Worm (Caenorhabditis elegans) whole organism, L1 larva: ENCODE results near the gene asp-5.

Experiments used
- C04F5.9 ChIP-seq: sonication (generic microtip); optimal IDR thresholded peaks from 2 replicates; lab custom pipeline; 2016; ENCODE audit warnings: missing genetic modification characterization, missing compliant biosample characterization
- C34B4.2 ChIP-seq: sonication (generic microtip); optimal IDR thresholded peaks from 2 replicates; lab custom pipeline; 2017; ENCODE audit warnings: mild to moderate bottlenecking, missing genetic modification characterization, missing compliant biosample characterization
- alr-1 ChIP-seq: fragments of 200-800 bp; sonication (Bioruptor generic); optimal IDR thresholded peaks from 2 replicates; lab custom pipeline; 2018; ENCODE audit warnings: borderline replicate concordance, mild to moderate bottlenecking, missing genetic modification characterization, missing compliant biosample characterization
- blmp-1 ChIP-seq: fragments of 150-350 bp; optimal IDR thresholded peaks from 2 replicates; lab custom pipeline; 2014; ENCODE audit warnings: missing biosample characterization, missing genetic modification characterization
- ceh-88 ChIP-seq: fragments of 200-800 bp; sonication (Bioruptor generic); IDR thresholded peaks from 2 replicates; pipeline ENCODE4 v1.3.6; 2022; ENCODE audit warnings: missing genetic modification characterization, missing compliant biosample characterization
- ceh-90 ChIP-seq: sonication (generic microtip); optimal IDR thresholded peaks from 2 replicates; lab custom pipeline; 2016; ENCODE audit warnings: missing genetic modification characterization, missing compliant biosample characterization
- dsc-1 ChIP-seq: sonication (generic microtip); optimal IDR thresholded peaks from 2 replicates; lab custom pipeline; 2016; ENCODE audit warnings: mild to moderate bottlenecking, missing genetic modification characterization, missing compliant biosample characterization
- efl-1 ChIP-seq, 4 experiments: fragments of 150-350 bp; optimal IDR thresholded peaks in 3 of 4; peaks in 1 of 4; 1 replicate in 1 of 4; 2 replicates in 3 of 4; lab custom pipeline; 2014; ENCODE audit warnings: missing biosample characterization in 2 of 4, missing genetic modification characterization in 2 of 4, missing genetic modification reagents in 2 of 4
- elt-2 ChIP-seq: sonication (generic microtip); optimal IDR thresholded peaks from 2 replicates; lab custom pipeline; 2016; ENCODE audit warnings: missing genetic modification characterization, mild to moderate bottlenecking, inconsistent platforms, missing compliant biosample characterization, missing genetic modification reagents
- fkh-8 ChIP-seq: sonication (generic microtip); optimal IDR thresholded peaks from 2 replicates; lab custom pipeline; 2016; ENCODE audit warnings: mild to moderate bottlenecking, missing genetic modification characterization, missing compliant biosample characterization
- grh-1 ChIP-seq: fragments of 200-800 bp; sonication (Bioruptor generic); IDR thresholded peaks from 2 replicates; pipeline ENCODE4 v1.3.6; 2022; ENCODE audit warnings: missing genetic modification reagents, missing genetic modification characterization, missing compliant biosample characterization
- jun-1 ChIP-seq: fragments of 150-350 bp; optimal IDR thresholded peaks from 2 replicates; lab custom pipeline; 2014; ENCODE audit warnings: missing biosample characterization, missing genetic modification reagents, missing genetic modification characterization
- lin-14 ChIP-seq: fragments of 200-800 bp; sonication (Bioruptor generic); optimal IDR thresholded peaks from 2 replicates; lab custom pipeline; 2018; ENCODE audit warnings: mild to moderate bottlenecking, missing genetic modification characterization, moderate library complexity, missing compliant biosample characterization
- lin-35 ChIP-seq, 2 experiments: fragments of 150-350 bp; optimal IDR thresholded peaks; 2 replicates each; lab custom pipeline; 2014; ENCODE audit warnings: missing biosample characterization in 2 of 2, missing genetic modification characterization in 2 of 2, missing genetic modification reagents in 2 of 2
- lin-39 ChIP-seq: fragments of 150-350 bp; optimal IDR thresholded peaks from 2 replicates; lab custom pipeline; 2014; ENCODE audit warnings: missing biosample characterization, missing genetic modification reagents, missing genetic modification characterization
- lsy-2 ChIP-seq, 2 experiments: fragments of 150-350 bp; optimal IDR thresholded peaks; 2 replicates each; lab custom pipeline; 2014; ENCODE audit warnings: missing biosample characterization in 2 of 2, missing genetic modification characterization in 2 of 2
- mab-9 ChIP-seq: fragments of 200-800 bp; sonication (Bioruptor generic); IDR thresholded peaks from 2 replicates; pipeline ENCODE4 v1.3.6; 2022; ENCODE audit warnings: missing genetic modification reagents, missing genetic modification characterization, missing compliant biosample characterization
- mdl-1 ChIP-seq, 2 experiments: fragments of 150-350 bp; optimal IDR thresholded peaks; 2 replicates each; lab custom pipeline; 2014 to 2017; ENCODE audit warnings: missing biosample characterization in 2 of 2, missing genetic modification characterization in 2 of 2, inconsistent platforms in 1 of 2
- nhr-11 ChIP-seq: fragments of 150-350 bp; optimal IDR thresholded peaks from 2 replicates; lab custom pipeline; 2014; ENCODE audit warnings: missing biosample characterization, missing genetic modification characterization
- nhr-19 ChIP-seq: fragments of 200-800 bp; sonication (Bioruptor generic); conservative IDR thresholded peaks from 2 replicates; pipeline ENCODE4 v1.3.6; 2022; ENCODE audit warnings: missing genetic modification characterization, missing compliant biosample characterization
- nhr-20 ChIP-seq: sonication (generic microtip); optimal IDR thresholded peaks from 2 replicates; lab custom pipeline; 2016; ENCODE audit warnings: mild to moderate bottlenecking, missing genetic modification characterization, missing compliant biosample characterization
- nhr-47 ChIP-seq: sonication (generic microtip); optimal IDR thresholded peaks from 2 replicates; lab custom pipeline; 2016; ENCODE audit warnings: mild to moderate bottlenecking, missing genetic modification characterization, moderate library complexity, missing compliant biosample characterization
- nhr-71 ChIP-seq: sonication (generic microtip); optimal IDR thresholded peaks from 2 replicates; lab custom pipeline; 2016; ENCODE audit warnings: mild to moderate bottlenecking, missing genetic modification characterization, moderate library complexity, missing compliant biosample characterization
- rnt-1 ChIP-seq: sonication (generic microtip); optimal IDR thresholded peaks from 2 replicates; lab custom pipeline; 2016; ENCODE audit warnings: mild to moderate bottlenecking, missing genetic modification characterization, moderate library complexity, missing compliant biosample characterization
- snpc-4 ChIP-seq: fragments of 150-350 bp; optimal IDR thresholded peaks from 2 replicates; lab custom pipeline; 2014; ENCODE audit warnings: missing biosample characterization, missing genetic modification characterization
- snu-23 ChIP-seq: sonication (generic microtip); optimal IDR thresholded peaks from 2 replicates; lab custom pipeline; 2016; ENCODE audit warnings: missing genetic modification characterization, missing compliant biosample characterization
- sup-37 ChIP-seq: fragments of 200-800 bp; sonication (Bioruptor generic); optimal IDR thresholded peaks from 2 replicates; lab custom pipeline; 2018; ENCODE audit warnings: mild to moderate bottlenecking, missing genetic modification characterization, missing compliant biosample characterization
- swsn-7 ChIP-seq: sonication (generic microtip); optimal IDR thresholded peaks from 2 replicates; lab custom pipeline; 2016; ENCODE audit warnings: missing genetic modification characterization, missing compliant biosample characterization
- unc-62 ChIP-seq: fragments of 150-350 bp; optimal IDR thresholded peaks from 2 replicates; lab custom pipeline; 2014; ENCODE audit warnings: missing biosample characterization, missing genetic modification reagents, missing genetic modification characterization
- unc-98 ChIP-seq: fragments of 200-800 bp; sonication (Bioruptor generic); IDR thresholded peaks from 2 replicates; pipeline ENCODE4 v1.3.6; 2022; ENCODE audit warnings: missing genetic modification characterization, missing compliant biosample characterization
- xbp-1 ChIP-seq: sonication (generic microtip); optimal IDR thresholded peaks from 2 replicates; lab custom pipeline; 2016; ENCODE audit warnings: missing genetic modification characterization, missing compliant biosample characterization
- zag-1 ChIP-seq: fragments of 150-350 bp; optimal IDR thresholded peaks from 2 replicates; lab custom pipeline; 2014; ENCODE audit warnings: missing biosample characterization, missing genetic modification characterization

The asp-5 gene

ce11 chrV:8250208-8250607 is 22.0 kb upstream of the asp-5 start, which contains the start of gene C16D9.6:
Gene C16D9.6, minus strand, starts transcription at chrV:8250308.
- TF ChIP-seq fkh-8 (tag; lab: Kevin White, UChicago) (peak; percentile 77), zag-1 (tag; lab: Kevin White, UChicago) (no peak), dsc-1 (tag; lab: Kevin White, UChicago) (peak; percentile 8), ceh-90 (no peak), nhr-71 (tag; lab: Kevin White, UChicago) (peak; percentile 43)

DNA sequence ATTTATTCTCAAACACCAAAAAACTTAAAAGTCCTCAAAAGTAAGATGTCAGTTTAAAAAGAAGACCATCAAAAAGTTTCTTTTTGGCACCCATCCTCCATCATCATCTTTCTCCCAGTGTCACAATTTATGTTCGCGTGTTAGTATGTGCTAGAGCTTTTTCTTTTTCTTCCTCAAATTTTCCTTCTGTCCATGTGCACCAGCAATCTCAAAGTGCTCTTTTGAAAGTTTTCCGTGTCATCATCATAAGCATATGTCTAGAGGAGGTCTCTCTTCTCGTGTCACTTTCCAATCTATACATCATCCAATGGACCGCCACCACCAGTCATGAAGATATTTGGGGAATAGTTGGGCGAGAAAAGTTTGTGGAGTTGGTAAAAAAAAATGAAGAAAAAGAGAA is 21.1 kb upstream of the asp-5 start:
- TF ChIP-seq mdl-1 (tag; optimal IDR thresholded peaks at IDR 0.05; lab: Kevin White, UChicago) = no peak
- peak; percentile 52 for TF ChIP-seq lin-14 (GFP tag; lab: Kevin White, UChicago)
- TF ChIP-seq mab-9 = 0 out of 2 replicates have a peak, but pooled peaks have one; percentile 14

- peak; percentile 21 for TF ChIP-seq snu-23 (GFP tag; lab: Kevin White, UChicago)
- TF ChIP-seq alr-1 (tag; lab: Kevin White, UChicago) = no peak
- TF ChIP-seq C34B4.2 (tag; lab: Kevin White, UChicago) = no peak
- TF ChIP-seq rnt-1 = peak; percentile 75
- no peak for TF ChIP-seq elt-2
- TF ChIP-seq nhr-11 (tag; lab: Kevin White, UChicago) = no peak
- no peak for TF ChIP-seq grh-1 (GFP tag; lab: Robert Waterston, UW)
- peak; percentile 70 for TF ChIP-seq lin-14 (GFP tag; lab: Kevin White, UChicago)
- TF ChIP-seq lin-39 (tag; lab: Kevin White, UChicago) = peak; percentile 68
- TF ChIP-seq nhr-19 (GFP tag; lab: Robert Waterston, UW) = peak; percentile 36; the same call in 1 of the 2 replicates
- peak; percentile 12 for TF ChIP-seq snpc-4 (tag; lab: Kevin White, UChicago)
- TF ChIP-seq nhr-71 (tag; lab: Kevin White, UChicago) = peak; percentile 65
- TF ChIP-seq nhr-47 = no peak
- TF ChIP-seq lsy-2 (tag; optimal IDR thresholded peaks at IDR 0.05; lab: Kevin White, UChicago) = peak in 1 of 2 experiments; percentile 28
- peak; percentile 6 for TF ChIP-seq nhr-20 (tag; lab: Kevin White, UChicago)
- TF ChIP-seq C04F5.9 (tag; lab: Kevin White, UChicago) = no peak
- peak in 1 of 2 experiments; percentile 12 for TF ChIP-seq mdl-1 (tag; optimal IDR thresholded peaks at IDR 0.05; lab: Kevin White, UChicago)
These were observed 19.7 kb upstream of the asp-5 start for ce11 chrV:8252532-8252931.

- no peak for TF ChIP-seq efl-1 (optimal IDR thresholded peaks at IDR 0.05; lab: Kevin White, UChicago)
- peak in 1 of 2 experiments; percentile 41 for TF ChIP-seq efl-1 (GFP tag; optimal IDR thresholded peaks at IDR 0.05 in 1 of 2; lab: Kevin White, UChicago)
- peak; percentile 18 for TF ChIP-seq lin-14 (GFP tag; lab: Kevin White, UChicago)
- TF ChIP-seq sup-37 (GFP tag; lab: Kevin White, UChicago) = no peak
These were observed 18.2 kb upstream of the asp-5 start for ce11 chrV:8253946-8254345.

- TF ChIP-seq rnt-1 = no peak
- peak; percentile 6 for TF ChIP-seq lin-14 (GFP tag; lab: Kevin White, UChicago)
- TF ChIP-seq mab-9 = no peak
- peak; percentile 68 for TF ChIP-seq blmp-1
These were observed 17.2 kb upstream of the asp-5 start for ce11 chrV:8254973-8255372.

DNA sequence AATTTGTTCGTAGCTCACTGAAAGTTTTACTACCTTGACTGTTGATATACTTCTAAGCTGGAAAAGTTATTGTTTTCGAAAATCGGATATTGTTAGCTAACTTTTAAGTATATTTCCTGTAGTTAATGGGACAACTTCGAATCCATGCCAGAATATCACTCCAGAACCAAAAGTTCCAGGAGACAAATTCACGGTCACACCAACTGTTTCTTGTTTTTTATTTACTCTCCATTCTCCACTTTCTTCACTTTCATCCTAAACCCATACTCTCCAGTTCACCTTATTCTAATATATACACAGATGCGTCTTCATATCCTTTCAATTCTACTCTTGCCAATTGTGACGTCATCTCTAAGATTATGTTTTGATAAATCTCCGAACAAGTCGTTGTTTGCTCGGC is 13.2 kb upstream of the asp-5 start, which contains the start of gene C16D9.1:
TSS of gene C16D9.1 (plus strand) at position 301 of the 400 bp plus-strand sequence.
- TF ChIP-seq ceh-88 (GFP tag; lab: Robert Waterston, UW) (no peak), unc-98 (GFP tag; lab: Robert Waterston, UW) (no peak), xbp-1 (tag; lab: Kevin White, UChicago) (no peak)

- TF ChIP-seq lin-35 (GFP tag; optimal IDR thresholded peaks at IDR 0.05; lab: Kevin White, UChicago) = no peak
- TF ChIP-seq lin-14 (GFP tag; lab: Kevin White, UChicago) = peak; percentile 13
- TF ChIP-seq unc-62 = no peak
- no peak for TF ChIP-seq C34B4.2 (tag; lab: Kevin White, UChicago)
- TF ChIP-seq alr-1 (tag; lab: Kevin White, UChicago) = no peak
- TF ChIP-seq swsn-7 = no peak
- TF ChIP-seq jun-1 (tag; lab: Kevin White, UChicago) = no peak
- TF ChIP-seq, all 84 proteins: peak for 1
These were observed 10.0 kb upstream of the asp-5 start for ce11 chrV:8262212-8262611.
